Fruit fly (Drosophila melanogaster) whole organism, embryonic: ENCODE data around the gene Obp73a.

Source experiments
- Atf6 ChIP-seq: fragments of 200-800 bp; sonication (Bioruptor generic); IDR thresholded peaks from 2 replicates; pipeline ENCODE4 v1.3.6; 2022; ENCODE audit warnings: missing biosample characterization, missing genetic modification characterization
- C15 ChIP-seq: fragments of 200-800 bp; sonication (Bioruptor generic); IDR thresholded peaks from 3 replicates; pipeline ENCODE4 v1.3.6; 2022; ENCODE audit warnings: missing biosample characterization, missing genetic modification characterization
- CG11504 ChIP-seq: fragments of 200-800 bp; sonication (Bioruptor generic); optimal IDR thresholded peaks from 3 replicates; lab custom pipeline; 2019; ENCODE audit warnings: missing biosample characterization, mild to moderate bottlenecking, missing genetic modification characterization, moderate library complexity
- CG11560 ChIP-seq: fragments of 200-800 bp; sonication (Bioruptor generic); IDR thresholded peaks from 3 replicates; pipeline ENCODE4 v1.3.6; 2022; ENCODE audit warnings: missing biosample characterization, missing genetic modification characterization
- CG12071 ChIP-seq: fragments of 200-800 bp; sonication (Bioruptor generic); optimal IDR thresholded peaks from 3 replicates; lab custom pipeline; 2018; ENCODE audit warnings: missing biosample characterization, mild to moderate bottlenecking, missing genetic modification characterization
- CG13287 ChIP-seq: fragments of 200-800 bp; sonication (Bioruptor generic); IDR thresholded peaks from 2 replicates; pipeline ENCODE4 v1.3.6; 2022; ENCODE audit warnings: missing biosample characterization, missing genetic modification characterization; ENCODE audit not compliant: partially characterized antibody
- CG17568 ChIP-seq: fragments of 200-800 bp; sonication (Bioruptor generic); optimal IDR thresholded peaks from 2 replicates; lab custom pipeline; 2018; ENCODE audit warnings: missing biosample characterization, mild to moderate bottlenecking, missing genetic modification characterization, moderate library complexity
- CG1832 ChIP-seq: fragments of 200-800 bp; sonication (Bioruptor generic); optimal IDR thresholded peaks from 2 replicates; lab custom pipeline; 2017; ENCODE audit warnings: missing biosample characterization, mild to moderate bottlenecking, missing genetic modification characterization, inconsistent platforms
- CG2202 ChIP-seq: fragments of 200-800 bp; sonication (Bioruptor generic); optimal IDR thresholded peaks from 2 replicates; lab custom pipeline; 2018; ENCODE audit warnings: missing biosample characterization, mild to moderate bottlenecking, missing genetic modification characterization
- CG3065 ChIP-seq: fragments of 200-800 bp; sonication (Bioruptor generic); optimal IDR thresholded peaks from 2 replicates; lab custom pipeline; 2016; ENCODE audit warnings: missing biosample characterization, missing genetic modification characterization
- CG32532 ChIP-seq: fragments of 200-800 bp; sonication (Bioruptor generic); IDR thresholded peaks from 2 replicates; pipeline ENCODE4 v1.3.6; 2022; ENCODE audit warnings: missing biosample characterization, missing genetic modification characterization
- CG34422 ChIP-seq: fragments of 200-800 bp; sonication (Bioruptor generic); IDR thresholded peaks from 3 replicates; pipeline ENCODE4 v1.3.6; 2022; ENCODE audit warnings: missing biosample characterization, missing genetic modification characterization
- CG42726 ChIP-seq: fragments of 200-800 bp; sonication (Bioruptor generic); IDR thresholded peaks from 2 replicates; pipeline ENCODE4 v1.3.6; 2022; ENCODE audit warnings: missing biosample characterization, missing genetic modification characterization; ENCODE audit not compliant: partially characterized antibody
- CG4360 ChIP-seq: fragments of 200-800 bp; sonication (Bioruptor generic); IDR thresholded peaks from 2 replicates; pipeline ENCODE4 v1.3.6; 2022; ENCODE audit warnings: missing biosample characterization, missing genetic modification characterization
- CG4404 ChIP-seq: fragments of 200-800 bp; sonication (Bioruptor generic); IDR thresholded peaks from 2 replicates; pipeline ENCODE4 v1.3.6; 2022; ENCODE audit warnings: missing biosample characterization, missing genetic modification characterization
- CG4854 ChIP-seq: fragments of 200-800 bp; sonication (Bioruptor generic); optimal IDR thresholded peaks from 2 replicates; lab custom pipeline; 2016; ENCODE audit warnings: missing biosample characterization, missing genetic modification characterization, inconsistent platforms
- CG5180 ChIP-seq: fragments of 200-800 bp; sonication (Bioruptor generic); optimal IDR thresholded peaks from 3 replicates; lab custom pipeline; 2017; ENCODE audit warnings: missing biosample characterization, missing genetic modification characterization, mild to moderate bottlenecking, moderate library complexity, missing genetic modification reagents
- CG8359 ChIP-seq: fragments of 200-800 bp; sonication (Bioruptor generic); optimal IDR thresholded peaks from 2 replicates; lab custom pipeline; 2017; ENCODE audit warnings: missing biosample characterization, mild to moderate bottlenecking, missing genetic modification characterization, borderline replicate concordance
- CG9215 ChIP-seq: fragments of 200-800 bp; sonication (Bioruptor generic); IDR thresholded peaks from 2 replicates; pipeline ENCODE4 v1.3.6; 2022; ENCODE audit warnings: missing biosample characterization, missing genetic modification characterization
- CG9437 ChIP-seq: fragments of 200-800 bp; sonication (Bioruptor generic); optimal IDR thresholded peaks from 2 replicates; lab custom pipeline; 2018; ENCODE audit warnings: missing biosample characterization, mild to moderate bottlenecking, missing genetic modification characterization
- Dfd ChIP-seq, 2 experiments: fragments of >200 bp; optimal IDR thresholded peaks; 2 replicates each; lab custom pipeline; 2017; ENCODE audit warnings: missing biosample characterization in 2 of 2, missing genetic modification characterization in 2 of 2
- Drgx ChIP-seq: fragments of 200-800 bp; sonication (Bioruptor generic); IDR thresholded peaks from 2 replicates; pipeline ENCODE4 v1.3.6; 2022; ENCODE audit warnings: missing biosample characterization, missing genetic modification characterization
- Gug ChIP-seq: fragments of 200-800 bp; sonication (Bioruptor generic); IDR thresholded peaks from 4 replicates; pipeline ENCODE4 v1.3.6; 2022; ENCODE audit warnings: missing biosample characterization, missing genetic modification characterization
- HmgZ ChIP-seq: fragments of 200-800 bp; sonication (Bioruptor generic); optimal IDR thresholded peaks from 2 replicates; lab custom pipeline; 2018; ENCODE audit warnings: missing biosample characterization, mild to moderate bottlenecking, missing genetic modification characterization
- Lpt ChIP-seq: fragments of >200 bp; optimal IDR thresholded peaks from 2 replicates; lab custom pipeline; 2018; ENCODE audit warnings: missing biosample characterization, missing genetic modification characterization
- NC2α ChIP-seq: fragments of 200-800 bp; sonication (Bioruptor generic); optimal IDR thresholded peaks from 2 replicates; lab custom pipeline; 2016; ENCODE audit warnings: missing biosample characterization, missing genetic modification characterization
- Rx ChIP-seq: fragments of 200-800 bp; sonication (Bioruptor generic); IDR thresholded peaks from 2 replicates; pipeline ENCODE4 v1.3.6; 2022; ENCODE audit warnings: missing biosample characterization, missing genetic modification characterization
- Sox100B ChIP-seq: fragments of 200-800 bp; sonication (Bioruptor generic); optimal IDR thresholded peaks from 3 replicates; lab custom pipeline; 2018; ENCODE audit warnings: missing biosample characterization, mild to moderate bottlenecking, missing genetic modification characterization
- Stat92E ChIP-seq, 3 experiments: fragments of >200 bp in 2 of 3; fragments of 200-800 bp in 1 of 3; sonication (Bioruptor generic) in 1 of 3; optimal IDR thresholded peaks; 2 replicates each; lab custom pipeline; 2017 to 2019; ENCODE audit warnings: missing biosample characterization in 3 of 3, missing genetic modification characterization in 3 of 3, mild to moderate bottlenecking in 1 of 3, moderate library complexity in 1 of 3
- bab2 ChIP-seq: fragments of 200-800 bp; sonication (Bioruptor generic); optimal IDR thresholded peaks from 2 replicates; lab custom pipeline; 2016; ENCODE audit warnings: missing biosample characterization, missing genetic modification characterization
- bigmax ChIP-seq: fragments of 200-800 bp; sonication (Bioruptor generic); optimal IDR thresholded peaks from 2 replicates; lab custom pipeline; 2018; ENCODE audit warnings: missing biosample characterization, mild to moderate bottlenecking, missing genetic modification characterization
- bsh ChIP-seq, 2 experiments: fragments of 200-800 bp; sonication (Bioruptor generic); optimal IDR thresholded peaks; 2 replicates each; lab custom pipeline; 2017 to 2018; ENCODE audit warnings: mild to moderate bottlenecking in 2 of 2, missing biosample characterization in 2 of 2, missing genetic modification characterization in 2 of 2, moderate library complexity in 1 of 2
- gce ChIP-seq: fragments of 200-800 bp; sonication (Bioruptor generic); IDR thresholded peaks from 3 replicates; pipeline ENCODE4 v1.3.6; 2022; ENCODE audit warnings: missing biosample characterization, missing genetic modification characterization
- gcm ChIP-seq: fragments of 200-800 bp; sonication (Bioruptor generic); optimal IDR thresholded peaks from 2 replicates; lab custom pipeline; 2019; ENCODE audit warnings: missing biosample characterization, mild to moderate bottlenecking, missing genetic modification characterization, moderate library complexity
- gsb-n ChIP-seq: fragments of 200-800 bp; sonication (Bioruptor generic); optimal IDR thresholded peaks from 3 replicates; lab custom pipeline; 2018; ENCODE audit warnings: missing biosample characterization, mild to moderate bottlenecking, missing genetic modification characterization
- insv ChIP-seq, 2 experiments: fragments of 200-800 bp; sonication (Bioruptor generic); optimal IDR thresholded peaks; 3 replicates each; lab custom pipeline; 2016 to 2018; ENCODE audit warnings: missing biosample characterization in 2 of 2, missing genetic modification characterization in 2 of 2
- inv ChIP-seq: fragments of 200-800 bp; sonication (Bioruptor generic); IDR thresholded peaks from 2 replicates; pipeline ENCODE4 v1.3.6; 2022; ENCODE audit warnings: missing biosample characterization, missing genetic modification characterization; ENCODE audit not compliant: partially characterized antibody
- kah ChIP-seq: fragments of 200-800 bp; sonication (Bioruptor generic); optimal IDR thresholded peaks from 2 replicates; lab custom pipeline; 2018; ENCODE audit warnings: missing biosample characterization, mild to moderate bottlenecking, missing genetic modification characterization
- kay ChIP-seq: fragments of 200-800 bp; sonication (Bioruptor generic); optimal IDR thresholded peaks from 2 replicates; lab custom pipeline; 2016; ENCODE audit warnings: missing biosample characterization, missing genetic modification characterization
- ken ChIP-seq: fragments of 200-800 bp; sonication (Bioruptor generic); IDR thresholded peaks from 3 replicates; pipeline ENCODE4 v1.3.6; 2022; ENCODE audit warnings: missing biosample characterization, missing genetic modification characterization
- lola ChIP-seq, 3 experiments: fragments of >200 bp in 2 of 3; fragments of 200-800 bp in 1 of 3; sonication (Bioruptor generic) in 1 of 3; optimal IDR thresholded peaks; 2 replicates each; lab custom pipeline; 2017 to 2019; ENCODE audit warnings: missing biosample characterization in 3 of 3, missing genetic modification characterization in 3 of 3, mild to moderate bottlenecking in 1 of 3, moderate library complexity in 1 of 3
- maf-S ChIP-seq: fragments of 200-800 bp; sonication (Bioruptor generic); optimal IDR thresholded peaks from 2 replicates; lab custom pipeline; 2016; ENCODE audit warnings: missing biosample characterization, missing genetic modification characterization
- nmo ChIP-seq: fragments of 200-800 bp; sonication (Bioruptor generic); optimal IDR thresholded peaks from 2 replicates; lab custom pipeline; 2018; ENCODE audit warnings: missing biosample characterization, mild to moderate bottlenecking, missing genetic modification characterization, moderate library complexity
- oc ChIP-seq: fragments of 200-800 bp; sonication (Bioruptor generic); optimal IDR thresholded peaks from 2 replicates; lab custom pipeline; 2018; ENCODE audit warnings: missing biosample characterization, mild to moderate bottlenecking, missing genetic modification characterization, moderate library complexity
- otp ChIP-seq: fragments of 200-800 bp; sonication (Bioruptor generic); IDR thresholded peaks from 3 replicates; pipeline ENCODE4, ENCODE4 v1.3.6; 2022; ENCODE audit warnings: missing biosample characterization, missing genetic modification characterization
- row ChIP-seq: fragments of 200-800 bp; sonication (Bioruptor generic); IDR thresholded peaks from 3 replicates; pipeline ENCODE4 v1.3.6; 2022; ENCODE audit warnings: missing biosample characterization, missing genetic modification characterization
- sr ChIP-seq: fragments of 200-800 bp; sonication (Bioruptor generic); IDR thresholded peaks from 3 replicates; pipeline ENCODE4 v1.3.6; 2022; ENCODE audit warnings: missing biosample characterization, missing genetic modification characterization
- ttk ChIP-seq: fragments of 200-800 bp; sonication (Bioruptor generic); IDR thresholded peaks from 2 replicates; pipeline ENCODE4 v2.1.2; 2022; ENCODE audit warnings: missing biosample characterization, missing genetic modification characterization

Gene Obp73a

DNA sequence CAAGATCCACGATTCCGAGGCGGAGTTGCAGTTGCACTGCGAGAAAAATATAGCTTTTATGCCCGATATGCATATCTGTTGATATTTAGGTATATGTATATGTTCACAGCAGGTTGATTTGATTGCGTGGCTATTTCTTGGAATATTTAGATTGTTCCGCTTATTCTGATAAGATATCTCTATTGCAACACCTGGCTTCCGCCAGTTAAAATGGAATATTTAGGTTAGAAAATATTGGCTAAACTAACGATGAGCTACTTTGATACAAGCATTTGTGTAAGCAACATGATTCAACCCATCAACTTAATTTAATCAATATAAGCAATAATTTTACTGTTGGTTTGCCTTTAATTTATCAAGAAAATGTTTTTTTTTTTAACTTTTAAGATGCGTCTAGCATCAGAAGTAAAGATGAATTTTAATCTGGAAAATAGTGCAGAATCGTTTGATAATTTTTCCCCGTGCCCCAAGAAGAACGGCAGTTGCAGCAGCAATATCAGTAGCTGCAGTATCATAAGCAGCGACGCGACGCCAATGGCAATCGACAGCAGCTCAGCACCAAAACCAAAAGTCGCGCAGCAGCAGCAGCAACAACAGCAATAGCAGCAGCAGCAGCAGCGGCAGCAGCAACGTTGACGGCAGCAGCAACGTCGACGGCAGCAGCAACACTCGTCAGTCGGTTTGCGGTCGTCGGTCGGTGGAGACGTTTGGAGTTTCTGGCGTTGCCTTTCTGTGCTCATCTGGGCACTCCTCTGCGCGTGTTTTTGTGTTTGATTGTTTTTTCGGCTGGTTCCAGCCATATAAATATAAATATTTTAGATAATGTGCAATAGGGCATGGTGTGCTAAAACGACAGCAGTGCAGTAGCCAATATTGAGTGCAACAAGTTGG is 31.7 kb downstream of the Obp73a start (continued):
- TF ChIP-seq C15 (GFP tag; lab: Robert Waterston, UW) (no peak), gcm (no peak), CG9215 (no peak), maf-S (GFP tag; lab: Kevin White, UChicago) (no peak), CG11560 (tag; lab: Robert Waterston, UW) (no peak), CG8359 (GFP tag; lab: Kevin White, UChicago) (peak; percentile 27), kay (no peak), lola (GFP tag; optimal IDR thresholded peaks at IDR 0.05; lab: Kevin White, UChicago) (peak in 1 of 3 experiments; percentile 65), row (GFP tag; lab: Robert Waterston, UW) (no peak), CG17568 (no peak), Sox100B (GFP tag; lab: Kevin White, UChicago) (peak; percentile 32), Gug (GFP tag; lab: Robert Waterston, UW) (no peak), sr (0 out of 3 replicates have a peak, but pooled peaks have one; percentile 42), Rx (no peak), CG34422 (0 out of 3 replicates have a peak, but pooled peaks have one; percentile 8), gsb-n (tag; lab: Kevin White, UChicago) (no peak), CG4404 (GFP tag; lab: Robert Waterston, UW) (no peak), CG2202 (no peak), Dfd (GFP tag; optimal IDR thresholded peaks at IDR 0.05; lab: Kevin White, UChicago) (peak in 1 of 2 experiments; percentile 71), CG4360 (GFP tag; lab: Robert Waterston, UW) (0 out of 2 replicates have a peak, but pooled peaks have one; percentile 25), inv (no peak), NC2α (no peak), bigmax (GFP tag; lab: Kevin White, UChicago) (no peak), CG5180 (GFP tag; lab: Kevin White, UChicago) (no peak), CG11504 (tag; lab: Kevin White, UChicago) (peak; percentile 8), CG32532 (peak; percentile 16; the same call in 1 of the 2 replicates), gce (no peak), CG42726 (0 out of 2 replicates have a peak, but pooled peaks have one; percentile 14), CG9437 (no peak), oc (tag; lab: Kevin White, UChicago) (peak; percentile 29), CG12071 (GFP tag; lab: Kevin White, UChicago) (no peak), bsh (GFP tag; optimal IDR thresholded peaks at IDR 0.05; lab: Kevin White, UChicago) (peak in 1 of 2 experiments; percentile 77), kah (GFP tag; lab: Kevin White, UChicago) (no peak), ken (0 out of 3 replicates have a peak, but pooled peaks have one; percentile 24), HmgZ (no peak), nmo (GFP tag; lab: Kevin White, UChicago) (peak; percentile 33), Atf6 (GFP tag; lab: Robert Waterston, UW) (peak; percentile 31; the same call in 1 of the 2 replicates), insv (GFP tag; optimal IDR thresholded peaks at IDR 0.05; lab: Kevin White, UChicago) (no peak), Lpt (GFP tag; lab: Kevin White, UChicago) (no peak), otp (GFP tag; lab: Robert Waterston, UW) (no peak), bab2 (no peak), CG4854 (GFP tag; lab: Kevin White, UChicago) (no peak), CG3065 (GFP tag; lab: Kevin White, UChicago) (no peak), ttk (GFP tag; lab: Robert Waterston, UW) (no peak), Stat92E (GFP tag; optimal IDR thresholded peaks at IDR 0.05; lab: Kevin White, UChicago) (no peak), CG1832 (no peak), CG13287 (GFP tag; lab: Robert Waterston, UW) (peak; percentile 39; the same call in 1 of the 2 replicates), Drgx (GFP tag; lab: Robert Waterston, UW) (peak; percentile 34)
